Fruit fly (Drosophila melanogaster): ENCODE results near the gene CG14907.

The CG14907 gene

dm6 chr3R:16614241-16614640 lies 37.9 kb downstream of the CG14907 start, which contains the start of gene CG10340 (continued):
- TF ChIP-seq jigr1 (GFP tag; IDR thresholded peaks at IDR 0.05) (no peak), nerfin-2 (GFP tag; IDR thresholded peaks at IDR 0.05; ENCODE audit: partially characterized antibody) (peak; percentile 59), crol (GFP tag; IDR thresholded peaks at IDR 0.05) (no peak), CG1602 (GFP tag; optimal IDR thresholded peaks at IDR 0.05) (no peak), vvl (GFP tag; IDR thresholded peaks at IDR 0.05) (peak; percentile 64), gt (GFP tag; IDR thresholded peaks at IDR 0.05) (no peak), kah (GFP tag; optimal IDR thresholded peaks at IDR 0.05) (no peak), CG3281 (GFP tag; optimal IDR thresholded peaks at IDR 0.05) (no peak), tin (GFP tag; optimal IDR thresholded peaks at IDR 0.05) (peak; percentile 33), ems (GFP tag; optimal IDR thresholded peaks at IDR 0.05) (no peak), al (GFP tag; IDR thresholded peaks at IDR 0.05) (0 out of 2 replicates have a peak, but pooled peaks have one; percentile 7), CG13296 (GFP tag; optimal IDR thresholded peaks at IDR 0.05) (no peak), Kr (GFP tag; optimal IDR thresholded peaks at IDR 0.05) (no peak), gfzf (GFP tag; optimal IDR thresholded peaks at IDR 0.05) (no peak), CoRest (tag; optimal IDR thresholded peaks at IDR 0.05) (peak; percentile 34), CG13424 (tag; optimal IDR thresholded peaks at IDR 0.05) (peak; percentile 11), CG4617 (GFP tag; optimal IDR thresholded peaks at IDR 0.05; ENCODE audit: borderline replicate concordance) (no peak), az2 (GFP tag; optimal IDR thresholded peaks at IDR 0.05) (no peak), ab (GFP tag; optimal IDR thresholded peaks at IDR 0.05) (no peak), fd64A (GFP tag; optimal IDR thresholded peaks at IDR 0.05) (no peak), disco-r (GFP tag; optimal IDR thresholded peaks at IDR 0.05) (no peak), insv (GFP tag; optimal IDR thresholded peaks at IDR 0.05) (no peak), Rfx (GFP tag; IDR thresholded peaks at IDR 0.05) (peak; percentile 65), prd (optimal IDR thresholded peaks at IDR 0.05) (no peak), prd (GFP tag; IDR thresholded peaks at IDR 0.05) (peak; percentile 30; the same call in 1 of the 3 replicates), hb (GFP tag; IDR thresholded peaks at IDR 0.05; ENCODE audit: partially characterized antibody) (peak; percentile 65), HLH54F (GFP tag; optimal IDR thresholded peaks at IDR 0.05) (no peak), unc-4 (GFP tag; IDR thresholded peaks at IDR 0.05; ENCODE audit: partially characterized antibody) (peak; percentile 85), CG14441 (GFP tag; IDR thresholded peaks at IDR 0.05) (no peak), NfI (GFP tag; optimal IDR thresholded peaks at IDR 0.05) (no peak), Ptx1 (GFP tag; IDR thresholded peaks at IDR 0.05) (no peak), B-H2 (GFP tag; optimal IDR thresholded peaks at IDR 0.05) (no peak), CG2678 (tag; optimal IDR thresholded peaks at IDR 0.05) (no peak), ci (GFP tag; IDR thresholded peaks at IDR 0.05) (0 out of 3 replicates have a peak, but pooled peaks have one; percentile 14), HmgZ (tag; optimal IDR thresholded peaks at IDR 0.05) (peak; percentile 6), so (GFP tag; IDR thresholded peaks at IDR 0.05) (no peak), CG6272 (GFP tag; IDR thresholded peaks at IDR 0.05) (no peak), CG7963 (GFP tag; IDR thresholded peaks at IDR 0.05; ENCODE audit: partially characterized antibody) (peak; percentile 53; the same call in 1 of the 3 replicates), CG14710 (tag; optimal IDR thresholded peaks at IDR 0.05) (peak; percentile 51), CG18011 (GFP tag; optimal IDR thresholded peaks at IDR 0.05) (no peak), Atf6 (GFP tag; IDR thresholded peaks at IDR 0.05) (no peak), crc (GFP tag; optimal IDR thresholded peaks at IDR 0.05) (no peak), CG8089 (GFP tag; optimal IDR thresholded peaks at IDR 0.05) (no peak), CG10959 (GFP tag; IDR thresholded peaks at IDR 0.05) (no peak), CG10147 (GFP tag; optimal IDR thresholded peaks at IDR 0.05) (no peak), CG6689 (GFP tag; IDR thresholded peaks at IDR 0.05) (no peak), zen2 (GFP tag; IDR thresholded peaks at IDR 0.05; ENCODE audit: partially characterized antibody) (peak; percentile 77), PHDP (tag; optimal IDR thresholded peaks at IDR 0.05) (no peak), CG3847 (GFP tag; IDR thresholded peaks at IDR 0.05) (no peak), row (GFP tag; IDR thresholded peaks at IDR 0.05) (peak; percentile 64), CG18764 (GFP tag; optimal IDR thresholded peaks at IDR 0.05) (peak; percentile 3), trem (tag; optimal IDR thresholded peaks at IDR 0.05) (peak; percentile 47)

Measured in whole organism, embryonic.